Worm (Caenorhabditis elegans) whole organism, L4 larva: ENCODE data around the gene srh-63.

ENCODE experiments used
- F10B5.3 ChIP-seq: sonication (generic microtip); optimal IDR thresholded peaks from 2 replicates; lab custom pipeline; 2016; ENCODE audit warnings: mild to moderate bottlenecking, missing genetic modification characterization, missing compliant biosample characterization
- F26F4.8 ChIP-seq: fragments of 200-800 bp; sonication (Bioruptor generic); conservative IDR thresholded peaks from 2 replicates; pipeline ENCODE4 v1.3.6; 2022; ENCODE audit warnings: missing genetic modification characterization, missing compliant biosample characterization
- R02D3.7 ChIP-seq: fragments of 150-350 bp; sonication (generic microtip); optimal IDR thresholded peaks from 3 replicates; lab custom pipeline; 2014; ENCODE audit warnings: missing biosample characterization, missing genetic modification characterization
- Y75B8A.6 ChIP-seq: fragments of 200-800 bp; sonication (Bioruptor generic); IDR thresholded peaks from 2 replicates; pipeline ENCODE4 v1.3.6; 2022; ENCODE audit warnings: missing genetic modification reagents, missing genetic modification characterization, missing compliant biosample characterization
- ZK337.2 ChIP-seq: fragments of 200-800 bp; sonication (Bioruptor generic); IDR thresholded peaks from 2 replicates; pipeline ENCODE4 v1.3.6; 2022; ENCODE audit warnings: missing genetic modification reagents, missing genetic modification characterization, missing compliant biosample characterization
- aha-1 ChIP-seq: fragments of 150-350 bp; peaks from one replicate; lab custom pipeline; 2014; ENCODE audit warnings: missing biosample characterization, missing genetic modification characterization
- ama-1 ChIP-seq: fragments of 150-350 bp; optimal IDR thresholded peaks from 2 replicates; lab custom pipeline; 2014; ENCODE audit warnings: inconsistent platforms, mixed read lengths
- arid-1 ChIP-seq: fragments of 200-800 bp; sonication (Bioruptor generic); conservative IDR thresholded peaks from 2 replicates; pipeline ENCODE4 v1.3.6; 2022; ENCODE audit warnings: missing genetic modification reagents, missing genetic modification characterization, missing compliant biosample characterization
- attf-4 ChIP-seq: sonication (generic microtip); optimal IDR thresholded peaks from 3 replicates; lab custom pipeline; 2017; ENCODE audit warnings: missing biosample characterization, missing genetic modification characterization
- ceh-28 ChIP-seq: fragments of 150-350 bp; optimal IDR thresholded peaks from 2 replicates; lab custom pipeline; 2014; ENCODE audit warnings: missing biosample characterization, missing genetic modification reagents, missing genetic modification characterization
- ceh-62 ChIP-seq: sonication (generic microtip); optimal IDR thresholded peaks from 2 replicates; lab custom pipeline; 2017; ENCODE audit warnings: missing biosample characterization, missing genetic modification characterization
- daf-16 ChIP-seq, 3 experiments: sonication (generic microtip); optimal IDR thresholded peaks; 2 replicates each; lab custom pipeline; 2016 to 2017; ENCODE audit warnings: missing genetic modification characterization in 3 of 3, missing genetic modification reagents in 3 of 3, mild to moderate bottlenecking in 2 of 3, missing compliant biosample characterization in 2 of 3, missing biosample characterization in 1 of 3, moderate library complexity in 1 of 3
- dmd-9 ChIP-seq: fragments of 200-800 bp; sonication (Bioruptor generic); IDR thresholded peaks from 2 replicates; pipeline ENCODE4 v1.3.6; 2022; ENCODE audit warnings: missing genetic modification reagents, missing genetic modification characterization, missing compliant biosample characterization
- gei-8 ChIP-seq: fragments of 200-800 bp; sonication (Bioruptor generic); optimal IDR thresholded peaks from 2 replicates; lab custom pipeline; 2018; ENCODE audit warnings: mild to moderate bottlenecking, missing genetic modification characterization, missing compliant biosample characterization
- hif-1 ChIP-seq, 2 experiments: sonication (generic microtip); optimal IDR thresholded peaks; 2 replicates each; lab custom pipeline; 2016 to 2017; ENCODE audit warnings: missing compliant biosample characterization in 2 of 2, missing genetic modification characterization in 2 of 2, missing genetic modification reagents in 2 of 2, missing genotype in 2 of 2, mild to moderate bottlenecking in 1 of 2
- hlh-11 ChIP-seq: fragments of 200-800 bp; sonication (Bioruptor generic); optimal IDR thresholded peaks from 2 replicates; lab custom pipeline; 2018; ENCODE audit warnings: mild to moderate bottlenecking, missing genetic modification characterization, missing compliant biosample characterization
- hlh-30 ChIP-seq: sonication (generic microtip); optimal IDR thresholded peaks from 2 replicates; lab custom pipeline; 2017; ENCODE audit warnings: antibody characterized with exemption, mild to moderate bottlenecking, missing genetic modification characterization, missing compliant biosample characterization; ENCODE audit not compliant: insufficient read depth
- jun-1 ChIP-seq: fragments of 150-350 bp; optimal IDR thresholded peaks from 2 replicates; lab custom pipeline; 2014; ENCODE audit warnings: missing biosample characterization, missing genetic modification reagents, missing genetic modification characterization
- lin-29 ChIP-seq: fragments of 200-800 bp; sonication (Bioruptor generic); IDR thresholded peaks from 2 replicates; pipeline ENCODE4 v1.3.6; 2022; ENCODE audit warnings: missing genetic modification reagents, missing genetic modification characterization, missing compliant biosample characterization
- lin-39 ChIP-seq: fragments of 150-350 bp; optimal IDR thresholded peaks from 2 replicates; lab custom pipeline; 2014; ENCODE audit warnings: missing biosample characterization, missing genetic modification reagents, missing genetic modification characterization
- mdl-1 ChIP-seq, 2 experiments: fragments of 150-350 bp in 1 of 2; sonication (generic microtip) in 1 of 2; optimal IDR thresholded peaks; 2 replicates each; lab custom pipeline; 2014 to 2017; ENCODE audit warnings: missing biosample characterization in 2 of 2, missing genetic modification characterization in 2 of 2
- mxl-3 ChIP-seq: fragments of 200-800 bp; sonication (Bioruptor generic); optimal IDR thresholded peaks from 2 replicates; lab custom pipeline; 2018; ENCODE audit warnings: mild to moderate bottlenecking, missing genetic modification characterization, missing compliant biosample characterization
- nhr-10 ChIP-seq: fragments of 150-350 bp; optimal IDR thresholded peaks from 2 replicates; lab custom pipeline; 2014; ENCODE audit warnings: missing biosample characterization, missing genetic modification characterization
- nhr-28 ChIP-seq: fragments of 150-350 bp; optimal IDR thresholded peaks from 2 replicates; lab custom pipeline; 2014; ENCODE audit warnings: missing biosample characterization, missing genetic modification characterization
- nhr-42 ChIP-seq: fragments of 200-800 bp; sonication (Bioruptor generic); IDR thresholded peaks from 2 replicates; pipeline ENCODE4 v1.3.6; 2022; ENCODE audit warnings: missing genetic modification characterization, missing compliant biosample characterization
- nhr-76 ChIP-seq: fragments of 150-350 bp; optimal IDR thresholded peaks from 2 replicates; lab custom pipeline; 2014; ENCODE audit warnings: missing biosample characterization, missing genetic modification characterization
- nhr-77 ChIP-seq: fragments of 150-350 bp; optimal IDR thresholded peaks from 2 replicates; lab custom pipeline; 2014; ENCODE audit warnings: missing biosample characterization, missing genetic modification characterization
- php-3 ChIP-seq: fragments of 200-800 bp; sonication (Bioruptor generic); IDR thresholded peaks from 2 replicates; pipeline ENCODE4 v1.3.6; 2022; ENCODE audit warnings: missing genetic modification reagents, missing genetic modification characterization, missing compliant biosample characterization
- rbr-2 ChIP-seq: sonication (generic microtip); optimal IDR thresholded peaks from 2 replicates; lab custom pipeline; 2016; ENCODE audit warnings: missing genotype, missing genetic modification characterization, missing compliant biosample characterization
- set-16 ChIP-seq: fragments of 200-800 bp; sonication (Bioruptor generic); IDR thresholded peaks from 2 replicates; pipeline ENCODE4 v1.3.6; 2022; ENCODE audit warnings: missing genetic modification reagents, missing genetic modification characterization, missing compliant biosample characterization
- skn-1 ChIP-seq: fragments of 150-350 bp; optimal IDR thresholded peaks from 2 replicates; lab custom pipeline; 2014; ENCODE audit warnings: missing biosample characterization, missing genetic modification characterization
- snpc-1.2 ChIP-seq: fragments of 200-800 bp; sonication (Bioruptor generic); IDR thresholded peaks from 2 replicates; pipeline ENCODE4 v1.3.6; 2022; ENCODE audit warnings: missing genetic modification reagents, missing genetic modification characterization, missing compliant biosample characterization
- spr-3 ChIP-seq: fragments of 200-800 bp; sonication (Bioruptor generic); optimal IDR thresholded peaks from 2 replicates; lab custom pipeline; 2018; ENCODE audit warnings: mild to moderate bottlenecking, missing genetic modification characterization, missing compliant biosample characterization
- unc-62 ChIP-seq, 3 experiments: fragments of 150-350 bp in 1 of 3; sonication (generic microtip); optimal IDR thresholded peaks in 2 of 3; peaks in 1 of 3; 1 replicate in 1 of 3; 2 replicates in 2 of 3; lab custom pipeline; 2014 to 2017; ENCODE audit warnings: missing biosample characterization in 3 of 3, missing genetic modification characterization in 3 of 3, missing genetic modification reagents in 3 of 3, missing genotype in 1 of 3
- zip-11 ChIP-seq: fragments of 200-800 bp; sonication (Bioruptor generic); IDR thresholded peaks from 2 replicates; pipeline ENCODE4 v1.3.6; 2022; ENCODE audit warnings: missing genetic modification characterization, missing compliant biosample characterization
- ztf-7 ChIP-seq: fragments of 150-350 bp; optimal IDR thresholded peaks from 2 replicates; lab custom pipeline; 2014; ENCODE audit warnings: missing biosample characterization, missing genetic modification characterization

srh-63 gene

ce11 chrIV:14491135-14491534, 32.5 kb upstream of the srh-63 start:
- TF ChIP-seq aha-1 (tag; lab: Kevin White, UChicago) (no peak), daf-16 (GFP tag; optimal IDR thresholded peaks at IDR 0.05; lab: Kevin White, UChicago) (no peak), daf-16 (tag; optimal IDR thresholded peaks at IDR 0.05; lab: Kevin White, UChicago) (no peak), R02D3.7 (no peak), nhr-42 (GFP tag; lab: Robert Waterston, UW) (no peak), ceh-62 (tag; lab: Kevin White, UChicago) (no peak), gei-8 (GFP tag; lab: Kevin White, UChicago) (no peak), lin-39 (tag; lab: Kevin White, UChicago) (no peak), nhr-10 (tag; lab: Kevin White, UChicago) (no peak), rbr-2 (tag; lab: Kevin White, UChicago) (no peak), ztf-7 (tag; lab: Kevin White, UChicago) (no peak), ZK337.2 (GFP tag; lab: Robert Waterston, UW) (no peak), nhr-76 (no peak), mxl-3 (no peak), spr-3 (GFP tag; lab: Kevin White, UChicago) (no peak), php-3 (GFP tag; lab: Robert Waterston, UW) (no peak), lin-29 (GFP tag; lab: Robert Waterston, UW) (no peak), F26F4.8 (no peak), nhr-77 (tag; lab: Kevin White, UChicago) (no peak)

- TF ChIP-seq ama-1 (lab: Kevin White, UChicago) (no peak), unc-62 (GFP tag; optimal IDR thresholded peaks at IDR 0.05 in 1 of 2; lab: Kevin White, UChicago) (peak in 1 of 2 experiments; percentile 49), unc-62 (tag; optimal IDR thresholded peaks at IDR 0.05; lab: Kevin White, UChicago) (no peak), snpc-1.2 (peak; percentile 74)
Measured at ce11 chrIV:14495474-14495873, 28.2 kb upstream of the srh-63 start.

ce11 chrIV:14496494-14496893, 27.2 kb upstream of the srh-63 start:
- TF ChIP-seq set-16 (GFP tag; lab: Robert Waterston, UW) (peak; percentile 61), arid-1 (GFP tag; lab: Robert Waterston, UW) (no peak), mdl-1 (tag; optimal IDR thresholded peaks at IDR 0.05; lab: Kevin White, UChicago) (no peak), attf-4 (no peak), F10B5.3 (tag; lab: Kevin White, UChicago) (peak; percentile 41), skn-1 (no peak), hlh-11 (tag; lab: Kevin White, UChicago) (no peak), dmd-9 (GFP tag; lab: Robert Waterston, UW) (no peak), nhr-10 (tag; lab: Kevin White, UChicago) (no peak), rbr-2 (tag; lab: Kevin White, UChicago) (peak; percentile 19), hif-1 (tag; optimal IDR thresholded peaks at IDR 0.05; lab: Kevin White, UChicago) (no peak), zip-11 (GFP tag; lab: Robert Waterston, UW) (no peak), hlh-30 (tag; lab: Kevin White, UChicago) (no peak), jun-1 (tag; lab: Kevin White, UChicago) (no peak), Y75B8A.6 (no peak)

- TF ChIP-seq nhr-28 (tag; lab: Kevin White, UChicago) (no peak), ceh-28 (tag; lab: Kevin White, UChicago) (no peak)
Measured at ce11 chrIV:14505066-14505465, 18.6 kb upstream of the srh-63 start, which contains the start of gene tag-273. Gene tag-273, minus strand, starts transcription at chrIV:14505166.
